Worm (Caenorhabditis elegans): ENCODE data around the gene clec-48.

The clec-48 gene

DNA sequence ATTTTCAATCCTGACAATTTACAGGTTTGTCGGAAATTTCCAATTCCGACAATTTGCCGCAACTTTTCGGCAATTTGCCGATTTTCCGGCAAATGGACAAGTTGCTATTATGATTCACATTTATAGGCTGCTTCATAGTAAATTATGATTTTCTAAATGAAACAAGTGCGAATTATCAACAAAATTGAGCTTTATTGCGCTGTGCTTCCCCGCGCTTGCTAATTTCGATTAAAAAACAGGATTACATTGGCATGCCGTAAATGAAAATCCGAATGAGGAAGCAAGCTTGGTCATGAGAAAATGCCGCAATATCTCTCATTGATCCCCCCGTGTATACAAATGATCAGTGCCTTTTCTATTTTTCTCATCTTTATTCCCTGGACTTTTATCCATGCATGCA lies 19.1 kb upstream of the clec-48 start, which contains the start of gene Y37H2A.10:
Y37H2A.10 (plus strand) TSS at position 301 of the 400 bp plus-strand sequence.
- TF ChIP-seq nhr-90 (tag; optimal IDR thresholded peaks at IDR 0.05), result no peak
- TF ChIP-seq snpc-1.3 (tag; optimal IDR thresholded peaks at IDR 0.05; ENCODE audit: insufficient read depth), result no peak
- no peak for TF ChIP-seq unc-130 (GFP tag; optimal IDR thresholded peaks at IDR 0.05)
- TF ChIP-seq madf-8 (GFP tag; conservative IDR thresholded peaks at IDR 0.05), result no peak
- no peak for TF ChIP-seq B0019.2 (GFP tag; conservative IDR thresholded peaks at IDR 0.05)
- no peak for TF ChIP-seq nfyb-1 (GFP tag; IDR thresholded peaks at IDR 0.05)
- TF ChIP-seq rpc-1 (optimal IDR thresholded peaks at IDR 0.05), result no peak
- no peak for TF ChIP-seq rpc-1 (tag; optimal IDR thresholded peaks at IDR 0.05)
- TF ChIP-seq mxl-1 (tag; optimal IDR thresholded peaks at IDR 0.05), result no peak
- no peak for TF ChIP-seq T26A5.8 (tag; optimal IDR thresholded peaks at IDR 0.05)
- TF ChIP-seq hsf-1 (GFP tag; IDR thresholded peaks at IDR 0.05), result no peak
- TF ChIP-seq ztf-3 (GFP tag; optimal IDR thresholded peaks at IDR 0.05), result no peak
- no peak for TF ChIP-seq hrde-1 (tag; optimal IDR thresholded peaks at IDR 0.05; ENCODE audit: borderline replicate concordance)
- TF ChIP-seq zim-3 (tag; optimal IDR thresholded peaks at IDR 0.05), result no peak

DNA sequence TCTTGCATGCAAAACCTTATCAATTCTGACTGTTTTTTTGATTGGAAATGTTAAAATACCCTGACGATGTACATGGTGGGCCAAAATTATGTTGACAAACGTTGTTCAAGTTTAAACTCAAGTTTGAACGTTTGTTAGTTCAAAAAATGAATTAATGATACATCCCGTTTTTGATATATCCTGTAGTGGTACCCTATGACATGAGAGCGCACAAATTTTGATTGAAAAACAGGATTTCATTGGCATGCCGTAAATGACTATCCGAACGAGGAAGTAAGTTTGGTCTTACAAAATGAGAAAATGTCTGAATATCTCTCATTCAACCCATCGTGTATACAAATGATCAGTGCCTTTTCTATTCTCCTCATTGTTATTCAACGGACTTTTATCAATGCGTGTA lies 16.7 kb upstream of the clec-48 start, which contains the start of gene Y37H2A.11:
Y37H2A.11 (plus strand) TSS at position 301 of the 400 bp plus-strand sequence.
- TF ChIP-seq ceh-100 (GFP tag; IDR thresholded peaks at IDR 0.05) (no peak), attf-3 (GFP tag; conservative IDR thresholded peaks at IDR 0.05) (no peak), K11D2.4 (GFP tag; IDR thresholded peaks at IDR 0.05) (no peak), ztf-18 (tag; optimal IDR thresholded peaks at IDR 0.05) (no peak), nhr-27 (tag; optimal IDR thresholded peaks at IDR 0.05) (no peak), F37B4.10 (GFP tag; IDR thresholded peaks at IDR 0.05) (no peak), B0035.1 (tag; optimal IDR thresholded peaks at IDR 0.05) (no peak)

DNA sequence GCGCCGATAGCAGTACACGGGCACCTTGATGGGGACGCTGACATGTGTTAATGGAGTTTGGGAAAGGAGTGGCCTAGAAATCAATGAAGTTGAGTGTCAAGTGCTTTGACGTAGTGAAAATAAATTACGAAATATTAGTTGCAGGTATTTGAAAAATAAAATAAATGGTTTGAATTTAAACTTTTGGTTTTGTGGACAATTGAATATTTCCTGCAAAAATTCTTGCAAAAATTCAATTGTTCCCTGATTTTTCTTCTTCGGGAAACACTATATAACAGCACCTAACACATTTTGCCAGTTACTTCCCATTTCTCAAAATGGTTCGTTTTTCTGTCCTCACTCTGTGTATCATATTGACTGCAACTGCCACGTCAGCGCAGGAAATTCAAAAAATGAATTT lies 15.3 kb upstream of the clec-48 start, which contains the start of gene Y37H2A.13:
Y37H2A.13 (plus strand) TSS at position 301 of the 400 bp plus-strand sequence.
- TF ChIP-seq ceh-27 (GFP tag; optimal IDR thresholded peaks at IDR 0.05) (no peak), ceh-58 (GFP tag; IDR thresholded peaks at IDR 0.05) (no peak), F39B2.1 (GFP tag; IDR thresholded peaks at IDR 0.05) (no peak), hsf-1 (GFP tag; IDR thresholded peaks at IDR 0.05) (no peak), F57C9.4 (tag; optimal IDR thresholded peaks at IDR 0.05) (no peak), F37B4.10 (GFP tag; IDR thresholded peaks at IDR 0.05) (no peak), tbp1 (GFP tag; optimal IDR thresholded peaks at IDR 0.05) (no peak), chd-7 (tag; optimal IDR thresholded peaks at IDR 0.05) (no peak), efl-1 (GFP tag; optimal IDR thresholded peaks at IDR 0.05) (no peak), F52B5.7 (tag; optimal IDR thresholded peaks at IDR 0.05) (no peak), sea-2 (GFP tag; IDR thresholded peaks at IDR 0.05) (no peak), lsy-27 (tag; optimal IDR thresholded peaks at IDR 0.05; ENCODE audit: borderline replicate concordance, insufficient read depth) (no peak), dpff-1 (tag; optimal IDR thresholded peaks at IDR 0.05) (no peak), K12H6.12 (tag; optimal IDR thresholded peaks at IDR 0.05) (no peak), ztf-22 (GFP tag; optimal IDR thresholded peaks at IDR 0.05) (no peak), ama-1 (optimal IDR thresholded peaks at IDR 0.05) (no peak), ama-1 (GFP tag; optimal IDR thresholded peaks at IDR 0.05) (no peak), B0336.3 (GFP tag; IDR thresholded peaks at IDR 0.05) (no peak), F49E8.2 (tag; optimal IDR thresholded peaks at IDR 0.05; ENCODE audit: insufficient read depth) (no peak)

Data from whole organism, young adult.